Worm (Caenorhabditis elegans) whole organism, young adult: ENCODE results near the gene ZC13.10.

Experiments
- T26A5.8 ChIP-seq: sonication (generic microtip); optimal IDR thresholded peaks from 2 replicates; lab custom pipeline; 2016; ENCODE audit warnings: missing genetic modification characterization, missing compliant biosample characterization
- Y53F4B.3 ChIP-seq: fragments of 200-800 bp; sonication (Bioruptor generic); IDR thresholded peaks from 2 replicates; pipeline ENCODE4 v1.3.6; 2022; ENCODE audit warnings: missing genetic modification reagents, missing genetic modification characterization, missing compliant biosample characterization
- ZK185.1 ChIP-seq: sonication (generic microtip); optimal IDR thresholded peaks from 2 replicates; lab custom pipeline; 2016; ENCODE audit warnings: mild to moderate bottlenecking, missing genetic modification characterization, missing compliant biosample characterization; ENCODE audit not compliant: poor library complexity, severe bottlenecking
- akir-1 ChIP-seq: fragments of 200-800 bp; sonication (Bioruptor generic); optimal IDR thresholded peaks from 2 replicates; lab custom pipeline; 2018; ENCODE audit warnings: mild to moderate bottlenecking, missing genetic modification characterization, moderate library complexity, missing compliant biosample characterization
- cebp-1 ChIP-seq, 2 experiments: fragments of 200-800 bp in 1 of 2; sonication (Bioruptor generic) in 1 of 2; sonication (generic microtip) in 1 of 2; IDR thresholded peaks in 1 of 2; optimal IDR thresholded peaks in 1 of 2; 2 replicates each; pipeline versions ENCODE4 v1.3.6 to Lab custom; 2017 to 2022; ENCODE audit warnings: missing compliant biosample characterization in 2 of 2, missing genetic modification characterization in 2 of 2, mild to moderate bottlenecking in 1 of 2, missing genetic modification reagents in 1 of 2, moderate library complexity in 1 of 2
- ceh-40 ChIP-seq: fragments of 200-800 bp; sonication (Bioruptor generic); IDR thresholded peaks from 2 replicates; pipeline ENCODE4 v1.3.6; 2022; ENCODE audit warnings: missing genetic modification characterization, missing compliant biosample characterization
- hlh-12 ChIP-seq: sonication (generic microtip); optimal IDR thresholded peaks from 2 replicates; lab custom pipeline; 2016; ENCODE audit warnings: missing genetic modification characterization, missing compliant biosample characterization
- hlh-26 ChIP-seq: fragments of 200-800 bp; sonication (Bioruptor generic); conservative IDR thresholded peaks from 2 replicates; pipeline ENCODE4 v1.3.6; 2022; ENCODE audit warnings: missing genetic modification reagents, missing genetic modification characterization, missing compliant biosample characterization
- lir-1 ChIP-seq: fragments of 200-800 bp; sonication (Bioruptor generic); conservative IDR thresholded peaks from 2 replicates; pipeline ENCODE4 v1.3.6; 2022; ENCODE audit warnings: missing genetic modification reagents, missing genetic modification characterization, missing compliant biosample characterization
- mel-28 ChIP-seq: sonication (generic microtip); optimal IDR thresholded peaks from 2 replicates; lab custom pipeline; 2016; ENCODE audit warnings: borderline replicate concordance, mild to moderate bottlenecking, missing genetic modification characterization, missing compliant biosample characterization
- nhr-120 ChIP-seq: fragments of 200-800 bp; sonication (Bioruptor generic); IDR thresholded peaks from 2 replicates; pipeline ENCODE4 v1.3.6; 2022; ENCODE audit warnings: missing genetic modification characterization, missing compliant biosample characterization
- nhr-27 ChIP-seq: fragments of 200-800 bp; sonication (Bioruptor generic); optimal IDR thresholded peaks from 2 replicates; lab custom pipeline; 2018; ENCODE audit warnings: mild to moderate bottlenecking, missing genetic modification characterization, moderate library complexity, missing compliant biosample characterization
- ztf-3 ChIP-seq: fragments of 200-800 bp; sonication (Bioruptor generic); optimal IDR thresholded peaks from 2 replicates; lab custom pipeline; 2018; ENCODE audit warnings: mild to moderate bottlenecking, missing genetic modification characterization, missing compliant biosample characterization

The ZC13.10 gene

ce11 chrX:852739-853268 lies 49.6 kb downstream of the ZC13.10 start (continued):
- TF ChIP-seq akir-1 (no peak), hlh-26 (no peak), cebp-1 (GFP tag; IDR thresholded peaks at IDR 0.05; lab: Robert Waterston, UW) (no peak), cebp-1 (tag; optimal IDR thresholded peaks at IDR 0.05; lab: Kevin White, UChicago) (no peak)
- TF ChIP-seq, all 124 proteins: peak for 0

ce11 chrX:851421-851820 lies 51.0 kb downstream of the ZC13.10 start, which contains the start of gene igcm-1:
Gene igcm-1 (minus strand): TSS chrX:851521.
- TF ChIP-seq nhr-27 (tag; lab: Kevin White, UChicago) = no peak
- TF ChIP-seq ztf-3 (GFP tag; lab: Kevin White, UChicago) = no peak
- TF ChIP-seq hlh-12 = no peak
- no peak for TF ChIP-seq ZK185.1 (tag; lab: Kevin White, UChicago)
- no peak for TF ChIP-seq Y53F4B.3
- TF ChIP-seq nhr-120 (GFP tag; lab: Robert Waterston, UW) = no peak
- no peak for TF ChIP-seq ceh-40 (GFP tag; lab: Robert Waterston, UW)
- TF ChIP-seq lir-1 (GFP tag; lab: Robert Waterston, UW) = no peak
- no peak for TF ChIP-seq T26A5.8
- TF ChIP-seq mel-28 (tag; lab: Kevin White, UChicago) = no peak
